Fruit fly (Drosophila melanogaster) whole organism, adult: ENCODE data around the gene CG5070.
A peak's percentile ranks its signal among the peaks of the same experiment; 100 is the strongest.

Experiments
- CG12768 ChIP-seq: fragments of 200-800 bp; sonication (Bioruptor generic); optimal IDR thresholded peaks from 2 replicates; lab custom pipeline; 2017; ENCODE audit warnings: missing biosample characterization, missing genetic modification characterization, mild to moderate bottlenecking, moderate library complexity, missing genetic modification reagents
- CG1620 ChIP-seq: fragments of 200-800 bp; sonication (Bioruptor generic); optimal IDR thresholded peaks from 2 replicates; lab custom pipeline; 2016; ENCODE audit warnings: missing biosample characterization, missing genetic modification characterization
- CG33017 ChIP-seq: fragments of 200-800 bp; sonication (Bioruptor generic); optimal IDR thresholded peaks from 2 replicates; lab custom pipeline; 2018; ENCODE audit warnings: missing biosample characterization, mild to moderate bottlenecking, missing genetic modification characterization, moderate library complexity
- Clk ChIP-seq: fragments of 200-800 bp; sonication (Bioruptor generic); optimal IDR thresholded peaks from 2 replicates; lab custom pipeline; 2017; ENCODE audit warnings: missing biosample characterization, missing genetic modification characterization
- Mnt ChIP-seq: fragments of 200-800 bp; sonication (Bioruptor generic); optimal IDR thresholded peaks from 2 replicates; lab custom pipeline; 2016; ENCODE audit warnings: missing biosample characterization, mild to moderate bottlenecking, missing genetic modification characterization
- kay ChIP-seq: fragments of 200-800 bp; sonication (Bioruptor generic); peaks from one replicate; lab custom pipeline; 2016; ENCODE audit warnings: missing biosample characterization, missing genetic modification characterization, borderline replicate concordance
- tj ChIP-seq: fragments of 200-800 bp; sonication (Bioruptor generic); optimal IDR thresholded peaks from 3 replicates; lab custom pipeline; 2017; ENCODE audit warnings: missing biosample characterization, mild to moderate bottlenecking, missing genetic modification characterization, moderate library complexity

DNA sequence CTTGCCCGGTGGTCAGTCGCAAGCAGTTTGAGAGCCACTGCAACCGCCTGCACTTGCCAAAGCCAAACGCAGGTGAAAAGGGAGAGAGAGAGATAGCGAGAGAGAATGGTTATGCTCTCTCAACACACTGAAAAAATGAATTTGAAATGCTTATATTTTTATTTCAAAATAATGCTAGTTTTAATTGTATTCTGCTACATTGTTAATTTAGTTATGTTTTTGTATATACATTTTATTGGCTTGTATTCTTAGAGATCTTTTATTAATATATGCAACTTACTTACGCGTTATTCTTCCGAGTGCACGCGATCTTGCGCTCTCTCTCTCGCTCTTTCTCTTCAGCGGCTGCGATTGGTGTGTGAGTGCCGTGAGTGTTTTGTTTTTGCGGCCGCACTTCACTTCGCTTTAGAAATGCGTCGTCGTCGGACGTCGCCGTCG lies 24.4 kb upstream of the CG5070 start:
- TF ChIP-seq CG1620 (peak; percentile 26), Clk (GFP tag; lab: Kevin White, UChicago) (peak; percentile 68), Mnt (GFP tag; lab: Kevin White, UChicago) (no peak), kay (GFP tag; lab: Kevin White, UChicago) (peak; percentile 77), tj (no peak), CG33017 (tag; lab: Kevin White, UChicago) (no peak), CG12768 (GFP tag; lab: Kevin White, UChicago) (peak; percentile 90)
